Fruit fly (Drosophila melanogaster) whole organism, larva: ENCODE results near the gene CG42324.

Experiments used
- noc ChIP-seq: fragments of 200-800 bp; sonication (Bioruptor generic); optimal IDR thresholded peaks from 3 replicates; lab custom pipeline; 2019; ENCODE audit warnings: missing biosample characterization, mild to moderate bottlenecking, missing genetic modification characterization, moderate library complexity

CG42324 gene

DNA sequence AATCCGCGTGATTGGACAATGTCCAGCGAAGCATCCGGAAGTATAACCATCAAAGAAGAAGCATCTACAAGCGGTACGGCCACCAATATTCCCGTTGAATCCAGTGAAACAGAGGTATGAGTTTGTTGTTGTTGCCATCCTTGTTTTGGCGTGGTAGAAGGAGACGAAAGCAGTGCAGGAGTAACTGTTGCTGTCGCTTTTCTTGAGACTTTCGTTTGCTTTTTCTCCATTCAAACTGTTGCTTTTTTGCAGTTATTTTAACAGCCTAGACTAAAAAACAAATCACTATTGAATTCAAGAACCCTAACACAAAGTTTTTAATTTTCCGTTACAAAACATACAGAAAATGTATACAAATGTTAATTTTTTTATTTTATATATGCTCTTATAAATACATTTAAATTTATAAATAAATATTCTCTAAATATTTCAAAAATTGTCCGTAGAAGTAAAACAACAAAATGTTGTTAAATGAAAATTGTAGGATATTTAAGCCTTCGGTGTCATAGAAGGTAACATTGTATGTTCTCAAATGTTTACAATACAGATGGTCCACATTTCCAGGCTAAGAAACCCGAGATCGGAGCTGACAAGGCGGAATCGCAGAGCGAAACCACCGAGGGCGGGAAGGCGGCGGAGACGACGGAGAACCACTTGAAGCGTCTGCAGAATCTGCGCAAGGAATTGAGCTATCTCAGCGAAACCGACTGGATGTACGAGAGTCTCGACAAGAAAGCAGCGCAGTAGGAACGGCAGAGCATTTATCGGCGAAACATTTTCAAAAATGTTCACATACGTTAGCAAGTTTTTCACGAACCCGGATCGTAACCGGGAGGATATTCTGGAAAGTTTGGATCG is 10.5 kb upstream of the CG42324 start:
- no peak for TF ChIP-seq noc (tag; lab: Kevin White, UChicago)

DNA sequence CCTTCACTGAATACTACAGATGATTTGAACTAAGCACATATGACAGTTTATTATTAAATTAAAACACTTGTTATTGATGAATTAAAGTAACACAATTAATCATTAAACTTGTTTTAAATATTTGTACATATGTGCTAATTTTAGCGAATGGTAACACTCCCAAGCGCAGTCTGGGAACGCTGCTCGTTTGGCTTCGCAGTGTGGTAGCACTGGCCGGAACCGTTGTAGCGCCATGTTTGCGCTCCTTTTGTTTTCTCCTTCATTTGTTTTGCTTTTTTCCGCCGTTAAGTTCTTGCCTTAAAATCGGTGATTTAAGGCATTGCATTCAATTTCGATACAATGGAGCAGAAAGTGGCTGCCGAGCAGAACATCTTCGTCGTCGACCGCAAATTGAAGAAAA is 6.0 kb upstream of the CG42324 start, which contains the start of gene CycJ:
Gene CycJ (plus strand): TSS at position 229 of the 400 bp plus-strand sequence.
- no peak for TF ChIP-seq noc (tag; lab: Kevin White, UChicago)

DNA sequence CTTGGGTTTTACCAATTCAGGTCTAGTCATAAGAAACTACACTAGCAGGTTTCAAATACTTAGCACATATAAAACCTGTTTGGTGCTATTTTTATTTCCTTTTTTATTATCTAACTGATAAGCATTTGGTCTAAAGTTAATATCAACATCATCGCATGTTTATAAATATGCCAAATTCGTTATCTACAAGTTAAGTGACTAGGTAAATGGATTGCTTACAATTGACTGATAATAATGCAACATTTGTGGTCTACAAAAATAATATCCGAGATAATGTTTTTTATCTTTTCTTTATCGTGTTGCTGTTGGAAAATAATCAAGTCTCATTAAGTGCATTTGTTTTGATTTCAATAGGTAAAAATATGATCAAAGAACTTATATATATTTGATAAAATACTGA is 2.5 kb upstream of the CG42324 start:
- peak; percentile 17 for TF ChIP-seq noc (tag; lab: Kevin White, UChicago)

DNA sequence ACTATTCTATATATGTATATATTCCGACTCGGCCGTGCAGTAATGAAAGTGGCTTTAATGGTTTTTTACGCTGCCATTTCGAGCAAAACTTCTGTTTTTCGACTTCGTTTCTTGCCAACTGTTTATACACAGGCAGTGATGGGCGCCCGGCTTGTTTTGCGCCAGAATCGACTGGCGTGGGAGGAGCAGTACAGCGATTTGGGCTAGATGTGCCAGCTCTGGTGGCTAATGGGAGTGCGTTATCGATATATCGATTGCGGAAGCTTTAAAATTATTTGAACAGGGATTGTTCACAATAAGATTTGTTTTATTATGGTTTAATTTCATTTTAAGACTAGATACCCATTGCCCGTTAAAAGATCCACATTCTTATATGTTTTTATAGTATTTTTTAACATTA is 1.1 kb upstream of the CG42324 start, which contains the start of gene CG14971:
Gene CG14971 (minus strand): TSS at position 136 of the 400 bp plus-strand sequence.
- peak; percentile 44 for TF ChIP-seq noc (tag; lab: Kevin White, UChicago)

DNA sequence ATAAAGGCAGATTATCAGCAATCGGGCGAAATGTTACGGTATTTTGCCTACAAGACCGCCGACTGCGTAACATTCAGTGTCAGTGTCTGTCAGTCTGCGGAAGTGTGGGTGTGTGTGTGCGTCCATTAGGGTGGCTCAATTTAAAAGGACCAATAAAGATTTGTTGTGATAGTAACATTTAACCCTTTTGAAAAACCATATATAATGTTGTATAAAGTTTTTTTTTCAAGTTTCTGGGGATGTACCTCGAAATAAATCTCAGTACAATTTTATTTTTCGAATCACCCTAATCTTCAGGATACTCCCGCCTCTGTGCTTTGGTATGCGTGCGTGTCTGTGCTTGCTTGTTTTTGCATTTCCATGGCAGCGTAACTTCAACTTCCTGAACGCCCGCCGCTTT is 539 bp downstream of the CG42324 start:
- no peak for TF ChIP-seq noc (tag; lab: Kevin White, UChicago)

DNA sequence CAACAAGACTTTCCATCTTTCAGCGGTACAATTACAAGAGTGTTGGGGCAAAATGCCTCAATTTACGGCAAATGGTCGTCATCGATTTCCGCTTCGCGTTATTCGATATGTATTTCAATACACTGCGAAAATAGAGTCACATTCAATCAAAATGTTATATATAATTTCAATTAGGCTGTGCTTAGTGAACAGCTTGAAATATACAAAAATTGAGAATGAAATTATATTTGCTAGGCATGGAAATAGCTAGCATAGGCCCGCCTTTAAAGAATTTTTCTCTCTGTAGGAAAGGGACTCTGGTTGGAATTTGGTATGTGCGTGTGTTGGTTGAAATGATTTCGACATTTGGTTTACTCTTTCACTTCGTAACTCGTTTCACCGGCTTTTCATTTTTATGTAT is 7.3 kb downstream of the CG42324 start:
- no peak for TF ChIP-seq noc (tag; lab: Kevin White, UChicago)

DNA sequence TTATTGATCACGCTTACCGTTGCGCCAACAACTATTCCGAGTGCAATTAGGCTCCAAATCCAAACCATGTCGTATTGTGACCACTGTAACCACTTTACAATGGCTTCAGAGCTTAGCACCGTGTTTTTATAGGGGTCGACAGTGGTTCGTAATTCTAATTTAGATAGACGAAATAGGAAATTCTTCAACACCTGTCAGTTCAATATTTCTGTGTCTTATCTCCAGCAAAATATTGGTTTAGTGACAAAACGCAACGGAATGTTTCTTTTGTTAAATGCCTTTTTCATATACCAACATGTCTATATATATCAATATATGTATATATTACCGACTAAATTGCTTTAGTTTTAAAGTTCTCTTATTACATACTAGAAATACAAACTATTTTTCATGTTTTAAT is 12.3 kb downstream of the CG42324 start, which contains the start of gene CG43074:
Gene CG43074 (minus strand): TSS at position 101 of the 400 bp plus-strand sequence.
- no peak for TF ChIP-seq noc (tag; lab: Kevin White, UChicago)

DNA sequence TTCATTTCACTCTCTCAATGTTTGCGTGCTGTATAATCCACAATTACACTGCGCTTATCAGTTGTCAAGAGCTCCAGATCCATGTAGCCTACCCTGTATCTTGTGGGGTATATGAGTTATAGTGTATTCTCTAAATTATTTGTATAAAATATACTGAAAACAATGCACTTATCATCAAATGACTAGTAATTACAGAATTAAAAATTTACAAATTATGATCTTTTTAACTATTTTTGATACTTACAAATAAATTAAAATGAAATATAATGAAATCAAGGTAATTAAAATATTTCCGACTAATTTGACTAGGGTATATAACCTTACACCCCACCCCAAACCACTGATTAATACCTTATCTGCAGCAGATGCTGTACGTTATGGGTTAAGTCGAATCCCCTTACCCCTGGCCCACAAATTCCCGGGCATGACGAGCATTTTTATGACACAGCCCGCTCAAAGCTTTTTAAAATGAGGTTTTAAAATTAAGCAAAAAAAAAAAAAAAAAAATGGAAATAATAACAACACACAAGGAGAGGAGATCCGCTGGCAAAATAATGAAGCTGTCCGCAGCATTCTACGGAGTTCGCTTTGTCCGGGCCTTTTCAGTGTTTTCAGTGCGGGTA is 13.0 kb downstream of the CG42324 start:
- TF ChIP-seq noc (tag; lab: Kevin White, UChicago), result peak; percentile 81

DNA sequence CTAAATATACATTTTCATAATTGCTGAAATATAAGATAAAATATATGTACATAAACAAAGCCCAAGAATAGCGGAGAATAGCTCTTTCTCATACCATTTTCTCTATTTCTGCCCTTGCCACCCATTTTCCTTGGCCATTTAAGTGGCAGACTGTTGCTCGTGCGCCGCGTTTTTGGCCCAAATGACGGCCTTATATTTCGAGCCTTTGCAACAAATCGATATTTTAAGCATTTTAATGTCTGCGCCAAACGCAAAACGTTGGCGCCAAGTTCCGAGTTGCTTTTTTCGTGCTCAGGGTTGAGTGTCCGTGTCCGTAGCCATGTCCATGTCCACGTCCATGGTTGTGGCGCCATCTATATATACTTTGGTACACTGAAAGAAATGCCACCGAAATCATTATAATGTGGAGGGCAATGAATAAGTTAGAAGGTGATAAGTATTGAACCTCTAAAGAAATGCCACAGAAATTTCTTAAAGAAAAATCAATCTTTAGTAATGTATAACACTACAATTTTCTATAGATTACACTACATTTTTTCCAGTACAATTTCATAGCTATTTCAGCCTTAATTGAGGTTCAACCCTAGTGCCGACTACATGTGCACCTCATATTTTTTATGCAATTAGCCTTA is 20.0 kb downstream of the CG42324 start:
- no peak for TF ChIP-seq noc (tag; lab: Kevin White, UChicago)

DNA sequence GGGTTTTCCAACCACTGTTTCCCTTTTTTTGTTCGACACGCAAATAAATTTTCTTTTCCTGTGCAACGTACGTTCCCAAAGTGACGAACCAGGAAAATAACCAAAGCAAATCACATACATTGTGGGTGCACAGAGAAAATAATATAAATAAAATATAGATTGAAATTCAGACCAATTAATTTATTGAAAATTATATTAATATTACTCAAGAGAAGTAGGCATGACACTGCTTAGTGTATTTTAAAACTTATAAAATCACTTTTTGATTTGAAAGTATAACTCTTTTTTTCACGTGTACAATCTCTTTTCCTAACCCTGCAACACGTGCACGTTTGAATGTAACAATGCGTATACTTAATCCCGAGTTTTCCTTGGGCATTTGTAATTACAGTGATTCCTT is 24.3 kb downstream of the CG42324 start:
- no peak for TF ChIP-seq noc (tag; lab: Kevin White, UChicago)

DNA sequence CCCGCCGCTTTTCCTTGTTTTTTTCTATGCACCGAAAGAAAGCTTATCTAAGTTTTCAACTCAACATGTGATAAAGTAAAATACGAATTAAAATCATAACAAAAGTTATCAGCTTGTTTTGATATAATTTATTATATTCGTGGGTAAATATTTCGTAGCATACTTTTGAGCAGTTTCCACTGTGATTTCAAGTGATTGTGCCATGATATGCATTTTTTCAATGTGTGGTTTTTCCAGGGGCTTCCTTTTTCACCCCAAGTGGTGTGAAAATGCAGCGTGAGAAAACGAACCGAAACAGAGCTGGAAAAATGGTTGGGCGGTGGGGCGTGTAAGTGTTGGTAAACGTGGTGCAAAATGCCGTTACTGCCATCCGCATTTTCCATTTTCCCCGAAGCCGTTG is 31.0 kb downstream of the CG42324 start:
- TF ChIP-seq noc (tag; lab: Kevin White, UChicago), result no peak

DNA sequence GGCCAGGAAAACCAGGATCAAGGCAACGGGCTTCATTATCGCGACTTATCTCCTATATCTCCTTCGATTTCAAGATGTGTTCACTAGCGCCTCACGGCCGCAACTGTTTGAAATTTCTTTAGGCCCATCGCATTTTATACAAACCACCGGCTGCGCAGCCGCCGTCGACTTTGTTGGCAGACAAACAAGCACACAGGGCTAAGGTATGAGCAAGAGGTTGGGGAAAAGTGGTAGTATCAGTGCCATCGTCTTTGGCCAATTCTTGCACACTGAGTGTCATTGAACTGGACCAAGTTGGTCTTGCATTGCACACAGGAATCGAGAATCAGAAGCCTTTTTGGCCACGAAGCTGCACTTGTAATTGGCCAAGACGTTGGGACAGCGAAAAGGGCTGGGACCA is 40.3 kb downstream of the CG42324 start, which contains the start of gene ImpE2:
Gene ImpE2 (minus strand): TSS at position 115 of the 400 bp plus-strand sequence.
- no peak for TF ChIP-seq noc (tag; lab: Kevin White, UChicago)

DNA sequence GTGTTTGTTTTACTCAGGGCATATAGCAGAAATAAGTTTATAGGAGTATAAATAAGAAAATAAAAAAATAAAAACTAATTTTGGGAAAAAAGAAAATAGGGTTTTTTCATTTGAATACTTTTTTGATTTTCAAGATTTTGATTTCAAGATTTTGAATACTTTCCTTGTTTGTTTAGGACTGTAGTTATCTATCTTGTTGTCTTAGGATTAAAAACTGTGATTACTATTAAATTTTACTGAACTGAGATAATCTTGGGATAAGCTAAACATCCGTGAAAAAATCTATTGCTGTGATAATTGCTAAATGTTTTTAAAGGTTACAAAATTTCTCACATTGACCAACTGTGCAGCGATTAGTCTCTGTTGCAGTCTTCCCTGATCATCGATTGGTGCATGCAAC is 40.8 kb downstream of the CG42324 start:
- TF ChIP-seq noc (tag; lab: Kevin White, UChicago), result no peak

DNA sequence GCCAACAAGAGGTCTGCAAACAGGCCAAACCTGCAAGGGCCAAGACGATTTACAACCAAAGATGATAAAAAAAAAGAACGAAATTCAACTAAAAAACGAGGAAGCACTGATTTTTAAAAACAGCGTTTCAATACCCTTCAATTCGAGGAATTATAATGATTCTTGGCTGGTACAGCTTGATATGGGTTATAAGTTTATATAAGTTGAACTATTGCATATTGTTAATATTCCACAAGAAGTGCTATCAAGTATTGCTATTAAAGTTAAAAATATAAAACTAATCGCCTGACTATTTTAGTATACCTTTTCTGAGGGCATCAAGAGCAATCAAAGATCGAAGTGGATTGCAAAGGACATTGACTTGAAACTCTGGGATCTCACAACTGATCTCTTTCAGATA is 41.8 kb downstream of the CG42324 start:
- no peak for TF ChIP-seq noc (tag; lab: Kevin White, UChicago)

DNA sequence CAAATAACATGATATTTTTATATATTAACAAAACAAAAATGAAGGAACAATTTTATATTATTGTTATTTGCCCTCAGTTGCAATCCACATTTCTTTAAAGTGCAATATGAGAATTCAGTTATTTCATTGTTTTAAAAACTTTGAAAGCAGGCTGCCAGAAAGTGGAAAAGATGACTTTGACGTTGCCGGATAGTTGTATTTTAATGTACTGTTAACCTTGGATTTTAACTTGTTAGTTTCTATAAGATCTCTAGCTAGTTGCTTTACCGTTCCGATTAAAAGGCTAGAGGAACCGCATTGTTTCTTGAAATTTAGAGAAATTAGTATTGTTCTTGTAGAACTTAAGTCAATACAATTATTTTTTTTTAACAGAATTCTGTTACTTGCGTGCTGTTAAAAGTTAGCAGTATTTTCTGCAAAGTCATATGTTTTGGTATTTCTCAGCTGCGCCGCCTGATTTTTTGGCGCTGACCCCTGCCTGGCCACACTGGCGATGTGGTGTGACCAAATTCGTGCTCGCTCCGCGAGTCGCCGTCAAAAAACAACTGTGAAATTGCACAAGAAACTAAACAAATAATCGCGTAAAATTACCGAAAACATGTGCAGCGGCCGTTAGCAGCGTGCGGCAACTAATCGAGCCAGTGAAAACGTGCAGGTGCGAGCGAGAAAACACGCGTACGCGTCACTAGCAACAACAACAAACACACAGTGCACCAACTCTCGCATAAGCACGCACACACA is 43.2 kb downstream of the CG42324 start, which contains the start of gene Eip63E:
Gene Eip63E (plus strand): TSS at position 472 of the 741 bp plus-strand sequence.
- TF ChIP-seq noc (tag; lab: Kevin White, UChicago), result no peak
